Fruit fly (Drosophila melanogaster) whole organism, embryonic: Measurements from ENCODE around the gene CG9328.
A peak's percentile ranks its signal among the peaks of the same experiment; 100 is the strongest.

Experiments used
- Asciz ChIP-seq: fragments of 200-800 bp; sonication (Bioruptor generic); optimal IDR thresholded peaks from 2 replicates; lab custom pipeline; 2017; ENCODE audit warnings: missing biosample characterization, mild to moderate bottlenecking, missing genetic modification characterization, missing genetic modification reagents
- Blimp-1 ChIP-seq: fragments of 200-800 bp; sonication (Bioruptor generic); optimal IDR thresholded peaks from 3 replicates; lab custom pipeline; 2018; ENCODE audit warnings: missing biosample characterization, missing genetic modification characterization, mild to moderate bottlenecking, moderate library complexity, missing genetic modification reagents
- CG10147 ChIP-seq: fragments of 200-800 bp; sonication (Bioruptor generic); optimal IDR thresholded peaks from 2 replicates; lab custom pipeline; 2019; ENCODE audit warnings: missing biosample characterization, mild to moderate bottlenecking, missing genetic modification characterization, moderate library complexity
- CG10274 ChIP-seq: fragments of 200-800 bp; sonication (Bioruptor generic); optimal IDR thresholded peaks from 3 replicates; lab custom pipeline; 2017; ENCODE audit warnings: missing biosample characterization, mild to moderate bottlenecking, missing genetic modification characterization
- CG10321 ChIP-seq: fragments of 200-800 bp; sonication (Bioruptor generic); IDR thresholded peaks from 2 replicates; pipeline ENCODE4 v1.3.6; 2022; ENCODE audit warnings: missing biosample characterization, missing genetic modification characterization
- CG10543 ChIP-seq: fragments of 200-800 bp; sonication (Bioruptor generic); optimal IDR thresholded peaks from 3 replicates; lab custom pipeline; 2017; ENCODE audit warnings: missing biosample characterization, mild to moderate bottlenecking, missing genetic modification characterization, moderate library complexity
- CG11085 ChIP-seq: fragments of 200-800 bp; sonication (Bioruptor generic); IDR thresholded peaks from 2 replicates; pipeline ENCODE4 v1.3.6; 2022; ENCODE audit warnings: missing biosample characterization, missing genetic modification characterization
- CG12659 ChIP-seq: fragments of 200-800 bp; sonication (Bioruptor generic); optimal IDR thresholded peaks from 3 replicates; lab custom pipeline; 2017; ENCODE audit warnings: mild to moderate bottlenecking, missing biosample characterization, missing genetic modification reagents, missing genetic modification characterization
- CG14014 ChIP-seq: fragments of 200-800 bp; sonication (Bioruptor generic); IDR thresholded peaks from 2 replicates; pipeline ENCODE4 v1.3.6; 2022; ENCODE audit warnings: missing biosample characterization, missing genetic modification characterization
- CG15011 ChIP-seq: fragments of 200-800 bp; sonication (Bioruptor generic); optimal IDR thresholded peaks from 3 replicates; lab custom pipeline; 2018; ENCODE audit warnings: missing biosample characterization, mild to moderate bottlenecking, missing genetic modification characterization
- CG1529 ChIP-seq: fragments of 200-800 bp; sonication (Bioruptor generic); optimal IDR thresholded peaks from 3 replicates; lab custom pipeline; 2018; ENCODE audit warnings: missing biosample characterization, missing genetic modification characterization
- CG1832 ChIP-seq: fragments of 200-800 bp; sonication (Bioruptor generic); optimal IDR thresholded peaks from 2 replicates; lab custom pipeline; 2017; ENCODE audit warnings: missing biosample characterization, mild to moderate bottlenecking, missing genetic modification characterization, inconsistent platforms
- CG2120 ChIP-seq: fragments of 200-800 bp; sonication (Bioruptor generic); optimal IDR thresholded peaks from 3 replicates; lab custom pipeline; 2016; ENCODE audit warnings: missing biosample characterization, missing genetic modification characterization
- CG31224 ChIP-seq: fragments of 200-800 bp; sonication (Bioruptor generic); IDR thresholded peaks from 2 replicates; pipeline ENCODE4 v1.3.6; 2022; ENCODE audit warnings: missing biosample characterization, missing genetic modification characterization
- CG32767 ChIP-seq: fragments of 200-800 bp; sonication (Bioruptor generic); IDR thresholded peaks from 2 replicates; pipeline ENCODE4 v1.3.6; 2022; ENCODE audit warnings: missing biosample characterization, missing genetic modification characterization
- CG3281 ChIP-seq: fragments of 200-800 bp; sonication (Bioruptor generic); optimal IDR thresholded peaks from 3 replicates; lab custom pipeline; 2017; ENCODE audit warnings: missing biosample characterization, mild to moderate bottlenecking, missing genetic modification characterization
- CG33557 ChIP-seq: fragments of 200-800 bp; sonication (Bioruptor generic); optimal IDR thresholded peaks from 2 replicates; lab custom pipeline; 2019; ENCODE audit warnings: missing biosample characterization, mild to moderate bottlenecking, missing genetic modification characterization, moderate library complexity
- CG3995 ChIP-seq: fragments of 200-800 bp; sonication (Bioruptor generic); optimal IDR thresholded peaks from 3 replicates; lab custom pipeline; 2016; ENCODE audit warnings: missing biosample characterization, missing genetic modification characterization
- CG43689 ChIP-seq: fragments of 200-800 bp; sonication (Bioruptor generic); IDR thresholded peaks from 2 replicates; pipeline ENCODE4 v1.3.6; 2022; ENCODE audit warnings: missing biosample characterization, missing genetic modification characterization
- CG6272 ChIP-seq: fragments of 200-800 bp; sonication (Bioruptor generic); IDR thresholded peaks from 2 replicates; pipeline ENCODE4 v1.3.6; 2022; ENCODE audit warnings: missing biosample characterization, missing genetic modification characterization
- CG6813 ChIP-seq: fragments of 200-800 bp; sonication (Bioruptor generic); optimal IDR thresholded peaks from 2 replicates; lab custom pipeline; 2017; ENCODE audit warnings: missing biosample characterization, missing genetic modification characterization, mild to moderate bottlenecking, moderate library complexity, missing genetic modification reagents
- CG8290 ChIP-seq, 3 experiments: fragments of 200-800 bp; sonication (Bioruptor generic); optimal IDR thresholded peaks; 2 replicates each; lab custom pipeline; 2016 to 2019; ENCODE audit warnings: missing biosample characterization in 3 of 3, missing genetic modification characterization in 3 of 3, mild to moderate bottlenecking in 2 of 3, moderate library complexity in 1 of 3
- Ets97D ChIP-seq: fragments of 200-800 bp; sonication (Bioruptor generic); optimal IDR thresholded peaks from 3 replicates; lab custom pipeline; 2016; ENCODE audit warnings: missing biosample characterization, missing genetic modification characterization
- Hand ChIP-seq: fragments of 200-800 bp; sonication (Bioruptor generic); optimal IDR thresholded peaks from 2 replicates; lab custom pipeline; 2017; ENCODE audit warnings: mild to moderate bottlenecking, missing biosample characterization, missing genetic modification reagents, missing genetic modification characterization
- Hmr ChIP-seq: fragments of 200-800 bp; sonication (Bioruptor generic); optimal IDR thresholded peaks from 3 replicates; lab custom pipeline; 2017; ENCODE audit warnings: mild to moderate bottlenecking, missing biosample characterization, missing genetic modification reagents, missing genetic modification characterization
- Hr51 ChIP-seq, 2 experiments: fragments of 200-800 bp; sonication (Bioruptor generic); optimal IDR thresholded peaks; 2 replicates in 1 of 2; 3 replicates in 1 of 2; lab custom pipeline; 2016 to 2018; ENCODE audit warnings: missing biosample characterization in 2 of 2, missing genetic modification characterization in 2 of 2, mild to moderate bottlenecking in 1 of 2, moderate library complexity in 1 of 2
- MESR4 ChIP-seq: fragments of 200-800 bp; sonication (Bioruptor generic); optimal IDR thresholded peaks from 2 replicates; lab custom pipeline; 2018; ENCODE audit warnings: missing biosample characterization, mild to moderate bottlenecking, missing genetic modification characterization, moderate library complexity
- MTF-1 ChIP-seq: fragments of 200-800 bp; sonication (Bioruptor generic); optimal IDR thresholded peaks from 2 replicates; lab custom pipeline; 2018; ENCODE audit warnings: missing biosample characterization, mild to moderate bottlenecking, missing genetic modification characterization, borderline replicate concordance
- Mad ChIP-seq: fragments of 200-800 bp; sonication (Bioruptor generic); optimal IDR thresholded peaks from 2 replicates; lab custom pipeline; 2016; ENCODE audit warnings: missing biosample characterization, missing genetic modification characterization
- Opbp ChIP-seq: fragments of 200-800 bp; sonication (Bioruptor generic); IDR thresholded peaks from 3 replicates; pipeline ENCODE4 v1.3.6; 2022; ENCODE audit warnings: missing biosample characterization, missing genetic modification characterization; ENCODE audit not compliant: partially characterized antibody
- Poxn ChIP-seq: fragments of 200-800 bp; sonication (Bioruptor generic); IDR thresholded peaks from 2 replicates; pipeline ENCODE4 v1.3.6; 2022; ENCODE audit warnings: missing biosample characterization, missing genetic modification characterization
- YL-1 ChIP-seq: fragments of 200-800 bp; sonication (Bioruptor generic); optimal IDR thresholded peaks from 3 replicates; lab custom pipeline; 2017; ENCODE audit warnings: missing biosample characterization, mild to moderate bottlenecking, missing genetic modification characterization
- cad ChIP-seq: fragments of >200 bp; optimal IDR thresholded peaks from 2 replicates; lab custom pipeline; 2017; ENCODE audit warnings: missing biosample characterization, missing genetic modification characterization
- crp ChIP-seq, 2 experiments: fragments of 200-800 bp; sonication (Bioruptor generic); optimal IDR thresholded peaks; 2 replicates in 1 of 2; 3 replicates in 1 of 2; lab custom pipeline; 2017; ENCODE audit warnings: missing biosample characterization in 2 of 2, missing genetic modification characterization in 2 of 2, mild to moderate bottlenecking in 1 of 2, moderate library complexity in 1 of 2
- cwo ChIP-seq: fragments of 200-800 bp; sonication (Bioruptor generic); optimal IDR thresholded peaks from 3 replicates; lab custom pipeline; 2017; ENCODE audit warnings: missing biosample characterization, missing genetic modification characterization, mild to moderate bottlenecking, moderate library complexity, missing genetic modification reagents
- da ChIP-seq: fragments of 200-800 bp; sonication (Bioruptor generic); optimal IDR thresholded peaks from 2 replicates; lab custom pipeline; 2016; ENCODE audit warnings: missing biosample characterization, missing genetic modification characterization
- dysf ChIP-seq: fragments of 200-800 bp; sonication (Bioruptor generic); IDR thresholded peaks from 3 replicates; pipeline ENCODE4 v1.3.6; 2022; ENCODE audit warnings: missing biosample characterization, missing genetic modification characterization
- esg ChIP-seq: fragments of 200-800 bp; sonication (Bioruptor generic); conservative IDR thresholded peaks from 2 replicates; pipeline ENCODE4 v1.3.6; 2022; ENCODE audit warnings: missing biosample characterization, missing genetic modification characterization
- exex ChIP-seq: fragments of 200-800 bp; sonication (Bioruptor generic); optimal IDR thresholded peaks from 4 replicates; lab custom pipeline; 2018; ENCODE audit warnings: missing biosample characterization, mild to moderate bottlenecking, missing genetic modification characterization, moderate library complexity
- gcm ChIP-seq: fragments of 200-800 bp; sonication (Bioruptor generic); optimal IDR thresholded peaks from 2 replicates; lab custom pipeline; 2019; ENCODE audit warnings: missing biosample characterization, mild to moderate bottlenecking, missing genetic modification characterization, moderate library complexity
- gsb-n ChIP-seq: fragments of 200-800 bp; sonication (Bioruptor generic); optimal IDR thresholded peaks from 3 replicates; lab custom pipeline; 2018; ENCODE audit warnings: missing biosample characterization, mild to moderate bottlenecking, missing genetic modification characterization
- knrl ChIP-seq: fragments of 200-800 bp; sonication (Bioruptor generic); IDR thresholded peaks from 3 replicates; pipeline ENCODE4 v1.3.6; 2022; ENCODE audit warnings: missing biosample characterization, missing genetic modification characterization; ENCODE audit not compliant: partially characterized antibody
- lilli ChIP-seq: fragments of 200-800 bp; sonication (Bioruptor generic); optimal IDR thresholded peaks from 3 replicates; lab custom pipeline; 2016; ENCODE audit warnings: missing biosample characterization, missing genetic modification characterization
- pan ChIP-seq, 4 experiments: fragments of >200 bp in 3 of 4; fragments of 200-800 bp in 1 of 4; sonication (Bioruptor generic) in 1 of 4; optimal IDR thresholded peaks in 3 of 4; IDR thresholded peaks in 1 of 4; 2 replicates each; pipeline versions ENCODE4 v1.3.6 to Lab custom; 2017 to 2022; ENCODE audit warnings: missing biosample characterization in 2 of 4, missing genetic modification characterization in 2 of 4, mixed read lengths in 1 of 4
- sd ChIP-seq: fragments of 200-800 bp; sonication (Bioruptor generic); optimal IDR thresholded peaks from 3 replicates; lab custom pipeline; 2018; ENCODE audit warnings: missing biosample characterization, mild to moderate bottlenecking, missing genetic modification characterization, moderate library complexity
- sens-2 ChIP-seq: fragments of 200-800 bp; sonication (Bioruptor generic); IDR thresholded peaks from 2 replicates; pipeline ENCODE4 v1.3.6; 2022; ENCODE audit warnings: missing biosample characterization, missing genetic modification characterization
- vvl ChIP-seq: fragments of 200-800 bp; sonication (Bioruptor generic); IDR thresholded peaks from 2 replicates; pipeline ENCODE4 v1.3.6; 2022; ENCODE audit warnings: missing biosample characterization, missing genetic modification characterization
- z ChIP-seq: fragments of 200-800 bp; sonication (Bioruptor generic); IDR thresholded peaks from 3 replicates; pipeline ENCODE4 v1.3.6; 2022; ENCODE audit warnings: missing biosample characterization, missing genetic modification characterization

Gene CG9328

dm6 chr2L:20780768-20781167 lies 16.7 kb upstream of the CG9328 start (continued):
- peak; percentile 71 for TF ChIP-seq YL-1
- peak; percentile 61 for TF ChIP-seq CG15011 (GFP tag; lab: Kevin White, UChicago)
- no peak for TF ChIP-seq CG32767 (GFP tag; lab: Robert Waterston, UW)
- peak; percentile 52 for TF ChIP-seq CG12659 (GFP tag; lab: Kevin White, UChicago)
- TF ChIP-seq Hr51 (GFP tag; optimal IDR thresholded peaks at IDR 0.05; lab: Kevin White, UChicago) = peak; percentile 4 to 58
- no peak for TF ChIP-seq CG31224
- TF ChIP-seq CG11085 (GFP tag; lab: Robert Waterston, UW) = no peak
- peak; percentile 47 for TF ChIP-seq sd
- no peak for TF ChIP-seq z (GFP tag; lab: Robert Waterston, UW)
- no peak for TF ChIP-seq sens-2 (GFP tag; lab: Robert Waterston, UW)
- no peak for TF ChIP-seq pan (optimal IDR thresholded peaks at IDR 0.05; lab: Kevin White, UChicago)
- TF ChIP-seq pan (GFP tag; optimal IDR thresholded peaks at IDR 0.05 in 1 of 2, IDR thresholded peaks at IDR 0.05 in 1 of 2) = peak in 1 of 2 experiments; percentile 43
- TF ChIP-seq crp (GFP tag; optimal IDR thresholded peaks at IDR 0.05; lab: Kevin White, UChicago) = peak in 1 of 2 experiments; percentile 13
- TF ChIP-seq cwo (GFP tag; lab: Kevin White, UChicago) = peak; percentile 39
- peak; percentile 61 for TF ChIP-seq Asciz
- no peak for TF ChIP-seq cad (GFP tag; lab: Kevin White, UChicago)
- TF ChIP-seq lilli (GFP tag; lab: Kevin White, UChicago) = peak; percentile 26
- TF ChIP-seq MTF-1 (GFP tag; lab: Kevin White, UChicago) = peak; percentile 85
- TF ChIP-seq CG1529 (GFP tag; lab: Kevin White, UChicago) = peak; percentile 62
- TF ChIP-seq gcm = peak; percentile 33
- TF ChIP-seq CG3995 (GFP tag; lab: Kevin White, UChicago) = no peak
- TF ChIP-seq knrl (GFP tag; lab: Robert Waterston, UW) = no peak
- TF ChIP-seq CG3281 = peak; percentile 70
- TF ChIP-seq CG2120 (GFP tag; lab: Kevin White, UChicago) = peak; percentile 12
- peak; percentile 50 for TF ChIP-seq Blimp-1
- peak; percentile 82 for TF ChIP-seq Hmr
- TF ChIP-seq Hand (GFP tag; lab: Kevin White, UChicago) = no peak
- TF ChIP-seq CG10147 (GFP tag; lab: Kevin White, UChicago) = peak; percentile 56
- TF ChIP-seq gsb-n (tag; lab: Kevin White, UChicago) = peak; percentile 62
- TF ChIP-seq vvl (GFP tag; lab: Robert Waterston, UW) = peak; percentile 39; the same call in 1 of the 2 replicates
- TF ChIP-seq Ets97D (GFP tag; lab: Kevin White, UChicago) = no peak
- no peak for TF ChIP-seq CG43689 (GFP tag; lab: Robert Waterston, UW)
- TF ChIP-seq dysf = 0 out of 3 replicates have a peak, but pooled peaks have one; percentile 36
- TF ChIP-seq Poxn (GFP tag; lab: Robert Waterston, UW) = no peak
- peak; percentile 23 for TF ChIP-seq Mad
- peak; percentile 81 for TF ChIP-seq CG10543 (GFP tag; lab: Kevin White, UChicago)
- TF ChIP-seq CG1832 (GFP tag; lab: Kevin White, UChicago) = no peak
- TF ChIP-seq CG8290 (GFP tag; optimal IDR thresholded peaks at IDR 0.05; lab: Kevin White, UChicago) = peak; percentile 19
- peak; percentile 57 to 94 for TF ChIP-seq CG8290 (tag; optimal IDR thresholded peaks at IDR 0.05; lab: Kevin White, UChicago)
- peak; percentile 63 for TF ChIP-seq CG33557 (GFP tag; lab: Kevin White, UChicago)
- no peak for TF ChIP-seq da (GFP tag; lab: Kevin White, UChicago)
- no peak for TF ChIP-seq CG10321 (GFP tag; lab: Robert Waterston, UW)
- TF ChIP-seq Opbp = no peak
- peak; percentile 62; the same call in 1 of the 2 replicates for TF ChIP-seq CG14014 (GFP tag; lab: Robert Waterston, UW)
- TF ChIP-seq exex (tag; lab: Kevin White, UChicago) = no peak
- no peak for TF ChIP-seq esg (GFP tag; lab: Robert Waterston, UW)
- peak; percentile 88 for TF ChIP-seq CG6813 (GFP tag; lab: Kevin White, UChicago)
- peak; percentile 77 for TF ChIP-seq CG10274
- TF ChIP-seq MESR4 (GFP tag; lab: Kevin White, UChicago) = no peak
- no peak for TF ChIP-seq CG6272
